Fruit fly (Drosophila melanogaster): ENCODE measurements around the gene CG34279.

- TF ChIP-seq pdm3 (GFP tag; optimal IDR thresholded peaks at IDR 0.05), result no peak
- no peak for TF ChIP-seq net (GFP tag; optimal IDR thresholded peaks at IDR 0.05)
- no peak for TF ChIP-seq CG8632 (GFP tag; optimal IDR thresholded peaks at IDR 0.05)
Observed at dm6 chr3R:17379742-17380141, 23.3 kb downstream of the CG34279 start, which contains the start of gene lute.
